Fruit fly (Drosophila melanogaster) whole organism: ENCODE results near the gene Usp1.

Experiments used
- CG8478 ChIP-seq: fragments of >200 bp; optimal IDR thresholded peaks from 2 replicates; lab custom pipeline; 2018; ENCODE audit warnings: inconsistent platforms
- Dll ChIP-seq: fragments of >200 bp; optimal IDR thresholded peaks from 2 replicates; lab custom pipeline; 2017
- EcR ChIP-seq, 2 experiments: fragments of >200 bp; optimal IDR thresholded peaks; 2 replicates each; lab custom pipeline; 2017; ENCODE audit warnings: missing biosample characterization in 2 of 2, missing genetic modification characterization in 2 of 2, missing genetic modification reagents in 2 of 2
- pan ChIP-seq: fragments of >200 bp; optimal IDR thresholded peaks from 2 replicates; lab custom pipeline; 2017
- psq ChIP-seq: fragments of >200 bp; optimal IDR thresholded peaks from 2 replicates; lab custom pipeline; 2017
- usp ChIP-seq: fragments of >200 bp; optimal IDR thresholded peaks from 2 replicates; lab custom pipeline; 2017; ENCODE audit warnings: missing biosample characterization, missing genetic modification characterization, mixed read lengths

The Usp1 gene

DNA sequence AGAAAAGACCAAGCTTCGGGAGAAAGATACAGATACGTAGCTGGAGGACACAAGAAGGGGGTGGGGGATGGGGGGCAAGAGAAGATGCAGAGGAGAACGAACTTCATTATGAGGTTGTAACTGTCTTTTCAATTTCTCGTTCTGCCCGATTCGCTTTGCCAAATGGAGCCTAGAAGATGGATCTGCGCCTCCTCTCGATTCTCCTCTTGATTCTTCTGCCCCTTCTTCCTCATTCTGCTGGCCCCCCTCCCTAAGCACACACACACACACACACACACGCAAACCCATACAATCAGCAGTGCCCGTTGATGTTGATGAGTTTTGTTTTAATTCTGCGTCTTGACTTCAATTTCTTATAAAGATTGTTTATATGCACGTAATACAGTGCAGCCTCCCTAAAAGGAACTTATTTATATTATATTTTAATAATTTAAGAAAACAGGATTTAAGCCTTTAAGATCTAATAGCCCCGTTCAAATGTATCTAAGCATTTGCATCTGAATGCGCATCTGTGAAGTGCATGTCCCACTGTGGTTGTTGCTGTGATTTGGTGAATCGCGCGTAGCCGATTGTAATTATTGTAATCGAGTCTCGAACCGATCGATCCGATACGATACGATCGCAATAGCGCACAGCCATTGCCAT, 21.8 kb upstream of the Usp1 start:
- TF ChIP-seq EcR (GFP tag; optimal IDR thresholded peaks at IDR 0.05; lab: Kevin White, UChicago) (peak in 1 of 2 experiments; percentile 32), pan (no peak)

DNA sequence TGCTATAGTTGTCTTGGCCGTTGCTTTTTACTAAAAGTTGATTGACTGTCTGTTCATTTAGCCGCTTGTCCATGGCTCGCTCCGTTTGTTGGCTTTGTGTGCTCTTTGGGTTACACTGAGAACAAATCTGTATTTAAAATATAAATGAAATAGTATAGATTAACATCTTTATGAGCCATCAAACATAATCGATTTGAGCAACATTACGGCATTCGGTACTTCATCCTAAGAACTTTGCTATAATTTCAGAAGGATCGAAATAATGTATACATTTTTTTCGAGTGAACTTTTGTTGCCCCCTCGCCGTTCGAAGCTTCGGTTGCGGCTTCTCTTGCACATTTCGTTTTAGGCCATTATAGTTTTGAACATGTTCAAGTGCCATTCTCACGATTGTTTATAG, 21.0 kb upstream of the Usp1 start:
- TF ChIP-seq Dll (lab: Kevin White, UChicago) (no peak), usp (GFP tag; lab: Kevin White, UChicago) (no peak), psq (lab: Kevin White, UChicago) (no peak), CG8478 (lab: Kevin White, UChicago) (no peak), EcR (GFP tag; optimal IDR thresholded peaks at IDR 0.05; lab: Kevin White, UChicago) (no peak), pan (no peak)

DNA sequence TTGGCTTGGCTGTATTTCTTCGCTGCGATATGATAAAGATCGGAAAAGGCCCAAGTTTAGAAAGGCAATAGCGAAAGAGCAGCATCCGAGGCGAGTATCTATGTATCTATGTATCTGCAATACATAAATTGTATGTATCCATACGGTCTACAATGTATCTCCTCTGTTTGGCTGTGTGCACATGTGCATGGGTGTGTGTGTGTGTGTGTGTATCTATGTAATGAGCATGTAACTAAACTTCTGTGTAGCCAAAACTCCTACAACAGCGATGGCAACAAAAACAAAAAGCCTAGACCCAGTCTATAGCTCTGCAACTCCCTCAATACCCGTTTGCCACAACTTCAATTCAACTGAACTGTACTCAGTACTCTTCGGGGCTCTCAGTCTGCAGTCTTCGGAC, 18.9 kb upstream of the Usp1 start:
- TF ChIP-seq psq (lab: Kevin White, UChicago) (no peak), Dll (lab: Kevin White, UChicago) (no peak), pan (no peak), usp (GFP tag; lab: Kevin White, UChicago) (no peak), EcR (GFP tag; optimal IDR thresholded peaks at IDR 0.05; lab: Kevin White, UChicago) (no peak), CG8478 (lab: Kevin White, UChicago) (no peak)

DNA sequence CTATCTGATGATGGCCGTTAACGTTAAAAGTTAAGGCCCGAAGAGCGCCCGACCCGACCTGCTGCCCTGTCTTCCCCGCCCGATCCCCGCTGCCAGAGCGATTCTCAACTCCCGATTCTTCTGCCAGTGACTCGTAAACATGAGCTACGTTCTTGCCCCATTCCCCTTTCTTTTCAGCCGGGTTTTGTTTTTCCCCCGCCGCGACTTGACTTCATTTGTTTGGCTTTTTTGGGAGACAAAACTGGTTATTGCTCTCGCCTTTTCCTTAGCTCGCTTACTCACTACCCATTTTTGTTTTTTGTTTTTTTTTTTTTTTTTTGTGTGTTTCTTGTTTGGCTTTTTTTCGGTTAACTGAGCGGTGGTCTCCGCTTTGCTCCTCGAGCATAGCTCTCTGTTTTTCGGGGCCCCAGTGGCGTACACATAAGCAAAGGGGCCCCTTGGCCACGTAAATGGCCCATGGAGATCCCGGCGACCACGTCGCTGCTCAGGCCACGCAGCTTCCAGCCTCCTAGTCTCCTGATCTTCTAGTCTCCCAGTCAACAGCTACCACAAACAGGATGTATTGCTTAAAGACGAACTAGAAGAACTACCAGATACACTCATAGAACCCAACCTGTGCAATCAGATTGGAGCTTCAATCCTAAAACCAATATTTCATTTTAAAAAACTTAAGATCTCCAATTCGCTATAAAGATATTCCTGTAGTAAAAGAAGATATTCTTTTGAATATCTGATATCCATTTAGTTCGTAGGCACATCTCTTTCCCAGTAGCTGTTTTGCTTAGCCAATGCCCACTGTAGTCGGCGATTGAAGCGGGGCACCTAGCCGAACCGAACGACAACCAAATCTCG, 18.2 kb upstream of the Usp1 start:
- TF ChIP-seq CG8478 (lab: Kevin White, UChicago): no peak
- no peak for TF ChIP-seq usp (GFP tag; lab: Kevin White, UChicago)
- peak in 1 of 2 experiments; percentile 70 for TF ChIP-seq EcR (GFP tag; optimal IDR thresholded peaks at IDR 0.05; lab: Kevin White, UChicago)
- TF ChIP-seq Dll (lab: Kevin White, UChicago): peak; percentile 11

DNA sequence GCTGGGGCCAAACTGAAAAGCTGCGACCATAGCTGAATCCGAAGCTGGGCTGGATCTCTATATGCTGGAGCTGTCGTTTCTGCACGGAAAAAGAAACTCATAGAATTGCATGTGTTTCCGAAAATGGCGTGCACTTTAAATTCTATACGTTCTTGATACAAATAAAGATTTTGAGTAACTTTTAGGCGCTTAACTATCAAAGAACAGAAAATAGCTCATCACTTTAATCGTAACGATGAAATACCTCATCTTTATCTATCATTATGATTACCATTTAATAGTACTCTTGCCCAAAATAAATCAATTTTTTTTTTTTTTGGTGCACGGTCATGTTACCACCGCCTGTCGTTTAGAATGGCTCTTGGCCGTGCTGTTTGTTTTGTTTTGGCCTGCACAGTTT, 17.3 kb upstream of the Usp1 start:
- TF ChIP-seq pan (no peak), psq (lab: Kevin White, UChicago) (no peak), Dll (lab: Kevin White, UChicago) (no peak), EcR (GFP tag; optimal IDR thresholded peaks at IDR 0.05; lab: Kevin White, UChicago) (no peak), usp (GFP tag; lab: Kevin White, UChicago) (no peak), CG8478 (lab: Kevin White, UChicago) (no peak)

DNA sequence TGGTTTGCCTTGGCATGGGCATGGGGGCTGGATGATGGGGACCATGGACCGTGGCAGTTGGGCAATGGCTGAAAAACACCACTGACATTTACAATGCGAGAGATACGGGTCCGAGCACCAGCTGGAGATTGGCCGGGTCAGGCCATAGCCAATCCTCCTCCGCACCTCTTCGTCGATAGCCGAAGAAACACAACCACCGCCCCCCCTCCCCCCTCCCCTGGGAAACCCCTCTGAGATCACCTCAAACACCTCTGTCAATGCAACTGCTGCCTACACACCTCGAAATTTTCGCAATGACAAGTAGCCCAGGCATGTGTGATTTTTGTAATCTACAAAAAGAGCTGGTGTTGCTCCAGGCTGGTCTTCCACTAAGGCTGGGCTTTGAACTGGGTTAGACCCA, 16.4 kb upstream of the Usp1 start:
- TF ChIP-seq Dll (lab: Kevin White, UChicago) (no peak), EcR (GFP tag; optimal IDR thresholded peaks at IDR 0.05; lab: Kevin White, UChicago) (no peak), pan (no peak), CG8478 (lab: Kevin White, UChicago) (no peak)

DNA sequence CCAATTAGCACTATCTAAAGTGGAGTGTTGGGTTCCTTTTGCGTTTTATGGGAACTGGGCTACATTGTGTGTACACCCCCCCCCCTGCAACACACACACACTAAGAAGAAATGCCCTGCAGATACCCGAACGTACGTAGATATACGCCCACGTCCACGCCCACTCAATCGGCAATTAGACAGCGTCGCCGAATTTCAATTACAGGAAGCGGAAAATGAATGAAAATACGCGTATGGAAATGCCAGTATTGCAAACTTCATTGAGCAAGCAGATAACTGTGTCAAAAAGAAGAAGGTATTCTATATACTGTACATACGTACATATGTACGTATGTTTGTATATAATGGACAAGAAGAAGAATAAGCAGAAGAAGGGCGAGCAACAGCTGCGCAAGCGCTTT, 15.5 kb upstream of the Usp1 start:
- TF ChIP-seq CG8478 (lab: Kevin White, UChicago) (no peak), pan (no peak), EcR (GFP tag; optimal IDR thresholded peaks at IDR 0.05; lab: Kevin White, UChicago) (no peak), Dll (lab: Kevin White, UChicago) (no peak), psq (lab: Kevin White, UChicago) (no peak), usp (GFP tag; lab: Kevin White, UChicago) (no peak)

DNA sequence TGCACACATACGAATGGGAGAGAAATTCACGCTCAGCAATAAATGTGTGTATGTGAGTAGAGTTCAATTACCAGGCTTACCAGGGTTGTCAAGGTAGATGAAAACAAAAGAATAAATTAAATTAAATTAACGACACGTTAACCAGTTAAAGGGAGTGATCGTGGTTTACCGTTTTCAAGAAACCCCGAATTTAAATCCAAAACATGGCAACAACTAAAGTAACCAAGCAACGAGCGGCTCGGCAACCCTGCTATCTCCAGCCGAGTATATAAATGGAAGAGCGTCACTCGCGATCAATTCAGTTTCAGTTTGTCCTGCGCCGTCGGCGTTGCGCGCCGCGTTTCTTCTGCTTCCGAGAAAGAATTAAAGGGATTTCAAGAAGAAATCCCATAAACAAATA, 14.7 kb upstream of the Usp1 start:
- TF ChIP-seq psq (lab: Kevin White, UChicago) (no peak), EcR (GFP tag; optimal IDR thresholded peaks at IDR 0.05; lab: Kevin White, UChicago) (peak in 1 of 2 experiments; percentile 90), Dll (lab: Kevin White, UChicago) (peak; percentile 51), usp (GFP tag; lab: Kevin White, UChicago) (no peak)

DNA sequence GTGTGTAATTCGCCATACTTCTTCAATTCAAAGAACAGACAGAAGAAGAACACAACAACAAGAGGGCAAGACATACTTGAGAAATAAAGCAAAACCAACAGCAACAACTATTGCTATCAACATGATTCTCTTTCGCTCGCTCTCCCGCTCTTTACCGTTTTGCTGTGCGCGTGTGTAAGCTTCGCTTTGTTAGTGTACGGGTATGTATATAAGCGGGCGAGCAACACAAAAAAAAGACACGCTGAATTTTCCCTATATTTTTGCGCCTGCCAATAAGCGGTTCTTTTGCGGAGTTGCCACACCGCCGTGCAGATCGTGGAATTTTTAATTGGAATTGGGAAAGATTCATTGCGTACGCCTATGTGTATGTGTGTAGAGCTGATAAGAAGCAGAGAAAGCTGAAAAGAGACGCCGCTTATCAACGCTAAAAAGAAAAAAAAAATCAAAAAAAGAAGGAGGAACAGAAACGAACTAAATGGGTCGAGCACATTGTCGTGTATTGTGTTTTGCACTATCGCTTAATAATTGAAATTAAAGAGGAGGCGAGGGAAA, 13.9 kb upstream of the Usp1 start:
- no peak for TF ChIP-seq EcR (GFP tag; optimal IDR thresholded peaks at IDR 0.05; lab: Kevin White, UChicago)
- TF ChIP-seq CG8478 (lab: Kevin White, UChicago): no peak
- no peak for TF ChIP-seq Dll (lab: Kevin White, UChicago)
- no peak for TF ChIP-seq usp (GFP tag; lab: Kevin White, UChicago)
- no peak for TF ChIP-seq pan
- TF ChIP-seq psq (lab: Kevin White, UChicago): no peak

DNA sequence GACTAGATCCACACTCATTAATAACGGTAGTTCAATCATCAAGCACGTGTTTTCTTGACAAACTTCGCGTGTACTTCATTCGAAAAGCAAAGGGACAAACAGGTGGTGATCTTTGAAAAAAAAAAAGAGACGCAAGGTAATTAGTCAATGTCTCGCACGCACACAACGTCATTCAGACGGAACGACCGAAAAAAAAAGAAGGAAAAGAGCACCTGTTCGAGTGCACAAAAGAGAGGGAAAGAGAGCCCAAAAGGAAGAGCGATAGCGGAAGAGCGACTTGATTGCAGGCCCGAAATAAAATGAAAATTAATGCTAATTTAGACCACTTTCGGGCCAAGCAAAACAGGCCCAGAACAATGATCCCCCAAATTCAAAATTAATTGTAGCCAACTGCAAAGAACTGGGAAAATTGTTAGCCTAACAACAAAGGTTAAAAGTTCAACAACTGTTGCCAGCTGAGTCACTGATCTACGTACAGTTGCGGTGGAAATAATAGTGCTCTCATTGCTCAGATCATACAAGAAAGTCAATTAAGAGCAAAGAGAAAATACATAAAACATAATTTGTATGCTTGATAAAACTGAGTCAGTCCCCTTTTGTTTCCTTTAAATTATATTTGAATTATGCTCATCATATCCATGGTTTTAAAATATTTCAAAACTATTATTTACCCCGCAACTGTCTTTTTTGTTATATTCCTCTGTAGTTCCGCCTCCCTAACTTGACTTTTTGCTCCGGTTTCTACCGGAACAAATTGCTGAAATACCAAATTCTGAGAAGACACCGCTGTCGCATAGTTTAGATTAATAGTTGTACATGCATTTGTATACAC, 13.1 kb upstream of the Usp1 start:
- TF ChIP-seq usp (GFP tag; lab: Kevin White, UChicago) (no peak), CG8478 (lab: Kevin White, UChicago) (no peak), EcR (GFP tag; optimal IDR thresholded peaks at IDR 0.05; lab: Kevin White, UChicago) (no peak), Dll (lab: Kevin White, UChicago) (no peak), pan (no peak), psq (lab: Kevin White, UChicago) (no peak)

DNA sequence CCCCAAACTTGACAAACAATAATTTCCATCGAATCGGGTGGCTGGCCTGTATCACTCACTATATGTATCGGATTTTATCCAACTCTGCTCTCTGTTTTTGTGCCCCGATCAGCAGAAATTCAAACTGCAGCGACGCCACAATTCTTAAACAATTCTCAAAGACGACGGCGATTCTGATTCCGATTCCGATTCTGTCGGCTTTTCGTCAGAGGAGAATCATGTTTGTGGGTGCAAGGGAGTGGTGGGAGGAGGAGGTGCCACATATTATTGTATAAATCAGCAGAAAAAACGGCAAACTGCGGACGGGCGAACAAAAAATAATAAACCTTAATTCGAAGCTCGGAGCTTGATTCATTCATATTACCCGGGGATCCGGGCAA, 12.5 kb upstream of the Usp1 start:
- TF ChIP-seq EcR (GFP tag; optimal IDR thresholded peaks at IDR 0.05; lab: Kevin White, UChicago) (no peak), usp (GFP tag; lab: Kevin White, UChicago) (no peak), pan (no peak), CG8478 (lab: Kevin White, UChicago) (no peak), Dll (lab: Kevin White, UChicago) (no peak), psq (lab: Kevin White, UChicago) (no peak)
